Worm (Caenorhabditis elegans): ENCODE data around the gene sup-10.
A peak's percentile ranks its signal among the peaks of the same experiment; 100 is the strongest.
"Not testable (repeated sequence)": the region's sequence is repeated elsewhere in the genome, so short reads cannot be mapped to it uniquely, and the experiment has no call there.

sup-10 gene

ce11 chrX:17545498-17545897 lies 17.4 kb downstream of the sup-10 start (continued):
- TF ChIP-seq snpc-1.2 (GFP tag; IDR thresholded peaks at IDR 0.05) (no peak), attf-4 (tag; optimal IDR thresholded peaks at IDR 0.05) (no peak), nhr-111 (GFP tag; optimal IDR thresholded peaks at IDR 0.05) (no peak), vab-7 (GFP tag; IDR thresholded peaks at IDR 0.05) (peak; percentile 74), lin-38 (GFP tag; IDR thresholded peaks at IDR 0.05) (no peak), nhr-76 (tag; optimal IDR thresholded peaks at IDR 0.05) (no peak), unc-39 (tag; optimal IDR thresholded peaks at IDR 0.05) (no peak), ceh-82 (tag; optimal IDR thresholded peaks at IDR 0.05) (no peak), ztf-7 (tag; optimal IDR thresholded peaks at IDR 0.05) (no peak)

- not testable (repeated sequence) for TF ChIP-seq lim-7 (GFP tag; IDR thresholded peaks at IDR 0.05); nhr-48 (tag; optimal IDR thresholded peaks at IDR 0.05); spr-1 (tag; optimal IDR thresholded peaks at IDR 0.05)
Measured at ce11 chrX:17548539-17548938, 20.4 kb downstream of the sup-10 start, which contains the start of gene hlh-29. Gene hlh-29 (minus strand): TSS chrX:17548639.

ce11 chrX:17550755-17551154 lies 22.6 kb downstream of the sup-10 start, which contains the start of gene hlh-28:
Gene hlh-28 (plus strand): TSS chrX:17551055.
- not testable (repeated sequence) for TF ChIP-seq unc-130 (GFP tag; optimal IDR thresholded peaks at IDR 0.05); lim-7 (GFP tag; IDR thresholded peaks at IDR 0.05); ceh-44 (GFP tag; IDR thresholded peaks at IDR 0.05)

ce11 chrX:17553772-17554171 lies 25.6 kb downstream of the sup-10 start:
- TF ChIP-seq set-16 (GFP tag; IDR thresholded peaks at IDR 0.05) (peak; percentile 11; the same call in 1 of the 2 replicates), unc-62 (GFP tag; optimal IDR thresholded peaks at IDR 0.05 in 1 of 2) (peak in 1 of 2 experiments; percentile 39), unc-62 (tag; optimal IDR thresholded peaks at IDR 0.05) (no peak), dmd-8 (GFP tag; IDR thresholded peaks at IDR 0.05) (no peak), Y75B8A.6 (GFP tag; IDR thresholded peaks at IDR 0.05) (no peak), jun-1 (tag; optimal IDR thresholded peaks at IDR 0.05) (no peak), aha-1 (tag) (peak; percentile 88)

ce11 chrX:17562195-17562594 lies 34.1 kb downstream of the sup-10 start:
- TF ChIP-seq nhr-48 (tag; optimal IDR thresholded peaks at IDR 0.05) (no peak), ceh-32 (tag; optimal IDR thresholded peaks at IDR 0.05; ENCODE audit: poor library complexity) (no peak), nhr-28 (tag; optimal IDR thresholded peaks at IDR 0.05) (no peak), hmg-1.1 (GFP tag; IDR thresholded peaks at IDR 0.05) (peak; percentile 32; the same call in 1 of the 2 replicates), aha-1 (tag) (peak; percentile 16), tra-1 (GFP tag; IDR thresholded peaks at IDR 0.05) (no peak)

DNA sequence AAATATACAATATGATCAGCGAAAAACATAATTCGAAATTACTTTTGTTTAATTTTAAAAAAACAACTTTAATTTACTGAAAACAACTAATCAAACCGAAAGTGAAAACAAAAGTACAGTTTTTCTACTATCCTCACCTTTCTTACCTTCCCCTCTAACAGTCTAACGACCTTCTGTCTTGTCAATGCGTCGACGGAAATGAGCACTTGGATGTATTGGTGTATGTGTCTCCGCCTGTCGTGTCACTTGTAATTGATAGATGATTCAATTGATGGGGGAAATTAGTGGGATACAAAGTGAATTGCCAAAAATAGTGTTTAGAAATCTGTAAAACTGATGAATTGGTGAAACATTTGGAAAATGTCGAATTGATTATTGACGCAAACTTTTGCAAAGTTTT lies 35.3 kb downstream of the sup-10 start, which contains the start of gene F31A3.5:
Gene F31A3.5, minus strand, starts transcription at position 200 of the 400 bp plus-strand sequence.
- no peak for TF ChIP-seq lin-1 (GFP tag; IDR thresholded peaks at IDR 0.05)
- TF ChIP-seq daf-16 (GFP tag; optimal IDR thresholded peaks at IDR 0.05), result no peak
- no peak for TF ChIP-seq daf-16 (tag; optimal IDR thresholded peaks at IDR 0.05)
- no peak for TF ChIP-seq attf-4 (tag; optimal IDR thresholded peaks at IDR 0.05)
- TF ChIP-seq snpc-4 (tag; optimal IDR thresholded peaks at IDR 0.05), result no peak
- no peak for TF ChIP-seq tag-97 (GFP tag; IDR thresholded peaks at IDR 0.05)
- no peak for TF ChIP-seq ceh-44 (GFP tag; IDR thresholded peaks at IDR 0.05)
- TF ChIP-seq daf-12 (tag; optimal IDR thresholded peaks at IDR 0.05), result no peak
- no peak for TF ChIP-seq nhr-42 (GFP tag; IDR thresholded peaks at IDR 0.05)
- no peak for TF ChIP-seq gei-8 (GFP tag; optimal IDR thresholded peaks at IDR 0.05)
- TF ChIP-seq fkh-10 (GFP tag; optimal IDR thresholded peaks at IDR 0.05), result no peak
- TF ChIP-seq ceh-32 (tag; optimal IDR thresholded peaks at IDR 0.05; ENCODE audit: poor library complexity), result no peak
- no peak for TF ChIP-seq egl-43 (GFP tag; IDR thresholded peaks at IDR 0.05)
- no peak for TF ChIP-seq mxl-2 (GFP tag; conservative IDR thresholded peaks at IDR 0.05)
- TF ChIP-seq aly-2 (tag; optimal IDR thresholded peaks at IDR 0.05), result no peak
- no peak for TF ChIP-seq duxl-1 (tag; optimal IDR thresholded peaks at IDR 0.05; ENCODE audit: poor library complexity)
